Worm (Caenorhabditis elegans) whole organism, L3 larva: Measurements from ENCODE around the gene srt-48.

Experiments
- ZK546.5 ChIP-seq: sonication (generic microtip); optimal IDR thresholded peaks from 2 replicates; lab custom pipeline; 2017; ENCODE audit warnings: missing biosample characterization, missing genetic modification characterization
- egl-27 ChIP-seq: sonication (generic microtip); optimal IDR thresholded peaks from 4 replicates; lab custom pipeline; 2017; ENCODE audit warnings: missing biosample characterization, missing genetic modification reagents, missing genetic modification characterization
- nhr-12 ChIP-seq: fragments of 150-350 bp; optimal IDR thresholded peaks from 2 replicates; lab custom pipeline; 2014; ENCODE audit warnings: missing biosample characterization, missing genetic modification characterization
- nhr-77 ChIP-seq: fragments of 150-350 bp; optimal IDR thresholded peaks from 2 replicates; lab custom pipeline; 2014; ENCODE audit warnings: missing biosample characterization, missing genetic modification characterization
- ztf-11 ChIP-seq: fragments of 150-350 bp; optimal IDR thresholded peaks from 2 replicates; lab custom pipeline; 2014; ENCODE audit warnings: missing biosample characterization, missing genetic modification characterization

DNA sequence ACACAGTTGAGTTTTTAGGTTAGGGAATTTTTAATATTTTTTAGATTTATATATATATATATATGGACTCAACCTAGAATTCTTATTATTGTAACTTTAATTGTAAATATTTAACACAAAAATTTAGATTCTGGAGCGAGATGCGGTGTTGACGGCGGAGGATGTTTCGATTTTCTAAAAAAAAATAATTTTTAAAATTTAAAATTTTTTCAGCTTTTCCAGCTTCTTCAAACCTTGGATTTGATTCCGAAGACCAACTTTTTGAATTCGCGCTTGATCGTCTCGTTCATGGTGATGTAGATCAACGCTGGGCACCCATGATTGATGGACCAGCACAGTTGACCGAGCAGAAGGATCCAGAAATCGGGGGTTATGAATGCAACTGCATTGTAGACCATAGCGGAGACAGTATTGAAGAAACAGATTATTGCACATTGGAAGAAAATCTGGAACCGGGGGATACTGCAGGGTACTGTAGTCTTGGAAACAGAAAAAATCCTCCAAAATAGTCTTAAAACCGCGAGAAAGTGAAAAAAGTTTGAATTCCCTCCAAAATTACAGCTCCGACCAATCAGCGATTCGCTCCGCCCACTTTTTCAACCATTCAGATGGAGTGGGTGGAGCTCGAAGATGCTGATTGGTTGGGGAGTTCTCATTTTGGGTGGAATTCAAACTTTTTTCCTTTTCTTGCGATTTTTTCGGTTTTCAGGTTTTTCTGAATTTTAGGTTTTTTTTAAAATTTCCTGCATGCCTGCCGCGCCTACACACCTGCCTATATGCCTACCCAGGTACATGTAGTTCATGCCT lies 19.2 kb downstream of the srt-48 start:
- TF ChIP-seq nhr-12 (tag; lab: Kevin White, UChicago) (no peak), nhr-77 (no peak), ztf-11 (tag; lab: Kevin White, UChicago) (no peak), egl-27 (tag; lab: Kevin White, UChicago) (no peak), ZK546.5 (no peak)
